Worm (Caenorhabditis elegans) whole organism, late embryonic: ENCODE data around the gene sqt-2.

Experiments
- C38D4.7 ChIP-seq: fragments of 200-800 bp; sonication (Bioruptor generic); optimal IDR thresholded peaks from 2 replicates; lab custom pipeline; 2018; ENCODE audit warnings: mild to moderate bottlenecking, missing genetic modification characterization, moderate library complexity, missing compliant biosample characterization
- F13H6.1 ChIP-seq: sonication (generic microtip); optimal IDR thresholded peaks from 2 replicates; lab custom pipeline; 2016; ENCODE audit warnings: missing genetic modification characterization, missing compliant biosample characterization
- K09A11.1 ChIP-seq: sonication (generic microtip); optimal IDR thresholded peaks from 2 replicates; lab custom pipeline; 2017; ENCODE audit warnings: antibody characterized with exemption, mild to moderate bottlenecking, missing genetic modification characterization, missing compliant biosample characterization; ENCODE audit not compliant: insufficient read depth
- ahr-1 ChIP-seq: sonication (generic microtip); optimal IDR thresholded peaks from 2 replicates; lab custom pipeline; 2016; ENCODE audit warnings: missing genetic modification characterization, missing compliant biosample characterization
- ceh-14 ChIP-seq: sonication (generic microtip); optimal IDR thresholded peaks from 2 replicates; lab custom pipeline; 2016; ENCODE audit warnings: missing genotype, missing genetic modification characterization, missing compliant biosample characterization
- ceh-18 ChIP-seq: sonication (generic microtip); optimal IDR thresholded peaks from 2 replicates; lab custom pipeline; 2016; ENCODE audit warnings: missing genetic modification characterization, missing compliant biosample characterization
- ceh-19 ChIP-seq: fragments of 200-800 bp; sonication (Bioruptor generic); optimal IDR thresholded peaks from 2 replicates; lab custom pipeline; 2018; ENCODE audit warnings: mild to moderate bottlenecking, missing genetic modification characterization, missing compliant biosample characterization
- ceh-22 ChIP-seq: sonication (generic microtip); optimal IDR thresholded peaks from 2 replicates; lab custom pipeline; 2017; ENCODE audit warnings: missing biosample characterization, missing genetic modification characterization
- ceh-24 ChIP-seq: sonication (generic microtip); optimal IDR thresholded peaks from 2 replicates; lab custom pipeline; 2016; ENCODE audit warnings: mild to moderate bottlenecking, missing genetic modification characterization, missing compliant biosample characterization
- ceh-31 ChIP-seq: sonication (generic microtip); optimal IDR thresholded peaks from 2 replicates; lab custom pipeline; 2016; ENCODE audit warnings: missing genetic modification characterization, missing compliant biosample characterization
- ceh-34 ChIP-seq: sonication (generic microtip); optimal IDR thresholded peaks from 2 replicates; lab custom pipeline; 2016; ENCODE audit warnings: mild to moderate bottlenecking, missing genetic modification characterization, missing compliant biosample characterization
- ceh-45 ChIP-seq: fragments of 200-800 bp; sonication (Bioruptor generic); IDR thresholded peaks from 2 replicates; pipeline ENCODE4 v1.3.6; 2022; ENCODE audit warnings: missing genetic modification reagents, missing genetic modification characterization, missing compliant biosample characterization
- ceh-6 ChIP-seq: fragments of 200-800 bp; sonication (Bioruptor generic); optimal IDR thresholded peaks from 2 replicates; lab custom pipeline; 2018; ENCODE audit warnings: mild to moderate bottlenecking, missing genetic modification characterization, missing compliant biosample characterization
- che-1 ChIP-seq: sonication (generic microtip); optimal IDR thresholded peaks from 2 replicates; lab custom pipeline; 2016; ENCODE audit warnings: mild to moderate bottlenecking, missing genetic modification characterization, missing compliant biosample characterization
- dmd-4 ChIP-seq: sonication (generic microtip); optimal IDR thresholded peaks from 2 replicates; lab custom pipeline; 2016; ENCODE audit warnings: borderline replicate concordance, missing genetic modification characterization, missing compliant biosample characterization
- ets-4 ChIP-seq: sonication (generic microtip); optimal IDR thresholded peaks from 2 replicates; lab custom pipeline; 2016; ENCODE audit warnings: missing genetic modification characterization, missing compliant biosample characterization
- eyg-1 ChIP-seq: sonication (generic microtip); optimal IDR thresholded peaks from 2 replicates; lab custom pipeline; 2016; ENCODE audit warnings: missing genotype, missing genetic modification characterization, missing compliant biosample characterization
- fax-1 ChIP-seq: sonication (generic microtip); optimal IDR thresholded peaks from 2 replicates; lab custom pipeline; 2016; ENCODE audit warnings: missing genotype, missing genetic modification characterization, missing compliant biosample characterization
- fkh-6 ChIP-seq: sonication (generic microtip); optimal IDR thresholded peaks from 2 replicates; lab custom pipeline; 2016; ENCODE audit warnings: missing genetic modification characterization, missing compliant biosample characterization
- gmeb-2 ChIP-seq: sonication (generic microtip); optimal IDR thresholded peaks from 2 replicates; lab custom pipeline; 2016; ENCODE audit warnings: missing genetic modification characterization, inconsistent platforms, missing compliant biosample characterization
- hlh-13 ChIP-seq: fragments of 200-800 bp; sonication (Bioruptor generic); optimal IDR thresholded peaks from 2 replicates; lab custom pipeline; 2018; ENCODE audit warnings: mild to moderate bottlenecking, missing genetic modification characterization, missing compliant biosample characterization
- hlh-15 ChIP-seq: sonication (generic microtip); optimal IDR thresholded peaks from 2 replicates; lab custom pipeline; 2016; ENCODE audit warnings: missing genetic modification characterization, missing compliant biosample characterization
- hlh-8 ChIP-seq: sonication (generic microtip); optimal IDR thresholded peaks from 2 replicates; lab custom pipeline; 2016; ENCODE audit warnings: missing genotype, missing genetic modification characterization, missing compliant biosample characterization
- npax-4 ChIP-seq: sonication (generic microtip); optimal IDR thresholded peaks from 2 replicates; lab custom pipeline; 2016; ENCODE audit warnings: missing genetic modification characterization, missing compliant biosample characterization
- pag-3 ChIP-seq: sonication (generic microtip); optimal IDR thresholded peaks from 2 replicates; lab custom pipeline; 2016; ENCODE audit warnings: missing compliant biosample characterization, missing genetic modification characterization, borderline replicate concordance
- pax-1 ChIP-seq: fragments of 150-350 bp; optimal IDR thresholded peaks from 2 replicates; lab custom pipeline; 2014; ENCODE audit warnings: missing biosample characterization, missing genetic modification characterization
- pha-4 ChIP-seq: fragments of 150-350 bp; optimal IDR thresholded peaks from 2 replicates; lab custom pipeline; 2018; ENCODE audit warnings: missing biosample characterization, missing genetic modification reagents, missing genetic modification characterization
- pqm-1 ChIP-seq: sonication (generic microtip); optimal IDR thresholded peaks from 2 replicates; lab custom pipeline; 2016; ENCODE audit warnings: missing genetic modification characterization, missing compliant biosample characterization
- pros-1 ChIP-seq: fragments of 150-350 bp; optimal IDR thresholded peaks from 2 replicates; lab custom pipeline; 2014; ENCODE audit warnings: missing biosample characterization, missing genetic modification reagents, missing genetic modification characterization
- ref-2 ChIP-seq: sonication (generic microtip); optimal IDR thresholded peaks from 2 replicates; lab custom pipeline; 2016; ENCODE audit warnings: missing genetic modification characterization, missing compliant biosample characterization
- rnt-1 ChIP-seq: sonication (generic microtip); optimal IDR thresholded peaks from 2 replicates; lab custom pipeline; 2016; ENCODE audit warnings: missing genetic modification characterization, missing compliant biosample characterization
- sdc-2 ChIP-seq: sonication (generic microtip); optimal IDR thresholded peaks from 2 replicates; lab custom pipeline; 2016; ENCODE audit warnings: missing genotype, missing genetic modification characterization, missing compliant biosample characterization
- sox-2 ChIP-seq: fragments of 200-800 bp; sonication (Bioruptor generic); IDR thresholded peaks from 2 replicates; pipeline ENCODE4 v1.3.6; 2022; ENCODE audit warnings: missing genetic modification reagents, missing genetic modification characterization, missing compliant biosample characterization
- sox-4 ChIP-seq: sonication (generic microtip); optimal IDR thresholded peaks from 2 replicates; lab custom pipeline; 2017; ENCODE audit warnings: mild to moderate bottlenecking, missing genetic modification characterization, inconsistent platforms, missing compliant biosample characterization
- tbx-7 ChIP-seq: sonication (generic microtip); optimal IDR thresholded peaks from 2 replicates; lab custom pipeline; 2016; ENCODE audit warnings: missing genotype, missing genetic modification characterization, missing compliant biosample characterization
- ztf-16 ChIP-seq: sonication (generic microtip); optimal IDR thresholded peaks from 2 replicates; lab custom pipeline; 2017; ENCODE audit warnings: missing genetic modification characterization, missing compliant biosample characterization

Gene sqt-2

DNA sequence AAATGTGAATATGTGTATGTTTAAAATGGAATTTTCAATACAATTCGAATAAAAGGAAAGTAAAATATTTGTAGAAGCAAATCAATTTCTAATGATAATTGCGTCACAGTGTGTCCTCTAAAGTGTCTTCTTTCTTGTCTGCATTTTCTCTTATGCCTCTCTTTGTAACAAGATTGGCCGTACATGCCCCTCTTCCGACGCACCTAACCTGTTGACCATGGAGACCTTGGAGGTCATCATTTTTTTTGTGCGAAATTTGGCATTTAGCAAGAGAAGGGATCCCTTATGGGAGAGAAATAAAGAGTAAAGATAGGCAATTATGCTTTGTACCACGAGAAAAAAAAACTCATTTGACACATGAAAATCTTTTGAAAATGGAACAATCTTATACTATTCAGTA is 5.2 kb downstream of the sqt-2 start, which contains the start of gene F23F1.4:
F23F1.4 (minus strand) TSS at position 141 of the 400 bp plus-strand sequence.
- TF ChIP-seq ceh-14 (tag; lab: Kevin White, UChicago) (no peak), F13H6.1 (no peak), dmd-4 (tag; lab: Kevin White, UChicago) (no peak), ceh-18 (tag; lab: Kevin White, UChicago) (no peak), tbx-7 (tag; lab: Kevin White, UChicago) (no peak), npax-4 (no peak), K09A11.1 (no peak), sox-2 (GFP tag; lab: Robert Waterston, UW) (no peak), sdc-2 (no peak), ceh-19 (GFP tag; lab: Kevin White, UChicago) (no peak), hlh-8 (no peak), hlh-13 (no peak), ets-4 (tag; lab: Kevin White, UChicago) (no peak), ceh-34 (tag; lab: Kevin White, UChicago) (no peak), fkh-6 (tag; lab: Kevin White, UChicago) (no peak)

DNA sequence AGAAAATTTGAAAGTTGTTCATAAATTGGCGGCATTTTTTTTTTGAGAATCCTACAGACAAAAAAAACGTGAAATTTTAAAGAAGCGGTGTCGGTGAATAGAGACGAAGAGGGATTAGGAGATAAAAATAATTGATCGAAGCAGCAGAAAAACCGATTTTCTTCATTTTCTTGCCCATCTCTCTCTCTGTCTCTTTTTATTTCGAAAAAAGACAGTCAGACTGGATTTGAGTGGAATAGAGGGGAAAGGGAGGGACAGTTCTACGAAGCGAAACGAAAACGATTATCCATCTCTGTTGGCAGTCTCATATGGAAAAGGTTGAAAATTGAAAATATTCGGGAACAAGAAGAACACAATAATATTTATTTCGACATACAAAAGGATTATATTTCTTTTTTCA is 6.5 kb downstream of the sqt-2 start:
- no peak for TF ChIP-seq ceh-14 (tag; lab: Kevin White, UChicago)
- TF ChIP-seq che-1 (tag; lab: Kevin White, UChicago) = no peak

DNA sequence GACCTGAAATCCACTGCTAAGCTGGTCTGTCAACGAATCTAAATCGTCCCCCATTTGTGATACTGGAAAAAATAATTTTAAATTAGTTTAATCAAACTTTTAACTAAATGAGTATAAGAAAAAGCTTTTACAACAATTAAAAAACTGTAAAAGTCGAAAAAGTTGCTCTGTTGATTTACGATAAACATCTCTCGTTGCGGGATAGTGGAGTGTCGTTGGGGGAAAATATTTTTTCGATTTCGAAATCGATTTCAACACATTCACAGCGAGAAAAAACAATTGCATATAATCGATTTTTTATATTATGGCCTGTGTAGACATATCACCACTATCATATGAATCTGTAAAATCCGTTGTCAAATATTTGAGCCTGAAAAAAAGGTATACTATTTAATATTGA is 8.4 kb downstream of the sqt-2 start, which contains the start of the genes F23F1.5 and fbxc-54:
F23F1.5 (minus strand) TSS at position 64 of the 400 bp plus-strand sequence.
fbxc-54 (plus strand) TSS at position 199 of the 400 bp plus-strand sequence.
- TF ChIP-seq rnt-1 (tag; lab: Kevin White, UChicago) (no peak), ahr-1 (tag; lab: Kevin White, UChicago) (no peak), hlh-8 (no peak), ref-2 (no peak), ztf-16 (tag; lab: Kevin White, UChicago) (no peak), pqm-1 (tag; lab: Kevin White, UChicago) (no peak), pax-1 (tag; lab: Kevin White, UChicago) (no peak), ceh-24 (tag; lab: Kevin White, UChicago) (no peak), ceh-18 (tag; lab: Kevin White, UChicago) (no peak), ceh-45 (GFP tag; lab: Robert Waterston, UW) (no peak), ceh-6 (no peak), gmeb-2 (tag; lab: Kevin White, UChicago) (no peak), eyg-1 (no peak), pha-4 (tag; lab: Kevin White, UChicago) (no peak), pros-1 (tag; lab: Kevin White, UChicago) (no peak)

DNA sequence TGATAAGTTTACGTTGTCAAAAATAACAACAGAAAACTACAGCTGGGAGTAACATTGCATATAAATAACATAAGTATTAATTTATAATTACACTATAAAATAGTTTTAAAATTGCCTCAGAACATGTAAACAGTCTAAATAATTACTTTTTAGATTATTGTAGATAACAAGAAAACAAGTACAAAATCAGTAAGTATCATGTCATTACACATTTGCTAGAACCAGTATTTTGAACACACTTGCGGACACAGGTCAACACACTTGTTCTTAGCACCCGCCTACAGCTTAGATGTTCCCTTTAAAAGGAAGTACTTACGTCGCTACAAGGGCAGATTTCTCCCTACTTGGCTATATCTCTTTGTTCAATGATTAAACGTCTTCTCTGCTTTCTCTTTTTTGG is 10.8 kb downstream of the sqt-2 start, which contains the start of gene F23F1.2:
F23F1.2 (plus strand) TSS at position 301 of the 400 bp plus-strand sequence.
- TF ChIP-seq C38D4.7 (GFP tag; lab: Kevin White, UChicago) (no peak), ahr-1 (tag; lab: Kevin White, UChicago) (no peak), sox-4 (tag; lab: Kevin White, UChicago) (no peak), hlh-8 (no peak), ceh-45 (GFP tag; lab: Robert Waterston, UW) (no peak), hlh-15 (tag; lab: Kevin White, UChicago) (no peak), ceh-22 (tag; lab: Kevin White, UChicago) (no peak), pros-1 (tag; lab: Kevin White, UChicago) (no peak), ceh-31 (tag; lab: Kevin White, UChicago) (no peak), ceh-24 (tag; lab: Kevin White, UChicago) (no peak), sdc-2 (no peak), fax-1 (tag; lab: Kevin White, UChicago) (no peak), ztf-16 (tag; lab: Kevin White, UChicago) (no peak), pqm-1 (tag; lab: Kevin White, UChicago) (no peak), rnt-1 (tag; lab: Kevin White, UChicago) (no peak), pag-3 (tag; lab: Kevin White, UChicago) (no peak), fkh-6 (tag; lab: Kevin White, UChicago) (no peak), tbx-7 (tag; lab: Kevin White, UChicago) (no peak)
